Fruit fly (Drosophila melanogaster) Kc167 (cell line): Measurements from ENCODE around the gene Fas3.

Experiments used
- Myc ChIP-seq: fragments of >200 bp; optimal IDR thresholded peaks from 2 replicates; lab custom pipeline; 2017; ENCODE audit warnings: missing external identifiers
- h ChIP-seq: fragments of >200 bp; optimal IDR thresholded peaks from 3 replicates; lab custom pipeline; 2018; ENCODE audit warnings: missing external identifiers

DNA sequence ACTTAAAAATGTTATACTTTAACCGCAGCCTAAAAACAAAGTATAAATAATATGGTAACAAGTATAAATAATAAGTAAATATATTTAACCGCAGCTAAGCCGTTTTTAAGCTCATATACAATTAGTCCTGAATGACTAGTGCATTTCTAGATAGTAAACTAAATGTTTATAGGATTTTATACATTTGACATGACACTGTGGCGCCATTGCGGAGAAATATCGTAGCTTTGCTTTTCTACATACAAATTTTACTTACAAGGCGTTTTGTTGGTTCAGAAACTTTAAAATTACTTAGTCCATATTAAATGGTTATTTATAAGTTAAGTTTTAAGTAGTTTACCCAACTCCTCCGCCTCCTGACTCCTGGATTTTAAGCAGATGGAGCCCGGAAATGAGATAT, 121.3 kb downstream of the Fas3 start:
- TF ChIP-seq h: no peak
- no peak for TF ChIP-seq Myc (lab: Kevin White, UChicago)
